Fruit fly (Drosophila melanogaster) whole organism, adult: ENCODE measurements around the gene CG16984.

ENCODE experiments used
- CG11617 ChIP-seq: fragments of 200-800 bp; sonication (Bioruptor generic); optimal IDR thresholded peaks from 2 replicates; lab custom pipeline; 2017; ENCODE audit warnings: mild to moderate bottlenecking, missing biosample characterization, missing genetic modification reagents, missing genetic modification characterization
- CG7101 ChIP-seq: fragments of 200-800 bp; sonication (Bioruptor generic); optimal IDR thresholded peaks from 2 replicates; lab custom pipeline; 2018; ENCODE audit warnings: missing biosample characterization, mild to moderate bottlenecking, missing genetic modification characterization, moderate library complexity
- Crg-1 ChIP-seq: fragments of 200-800 bp; sonication (Bioruptor generic); optimal IDR thresholded peaks from 2 replicates; lab custom pipeline; 2016; ENCODE audit warnings: missing biosample characterization, missing genetic modification characterization
- tj ChIP-seq: fragments of 200-800 bp; sonication (Bioruptor generic); optimal IDR thresholded peaks from 3 replicates; lab custom pipeline; 2017; ENCODE audit warnings: missing biosample characterization, mild to moderate bottlenecking, missing genetic modification characterization, moderate library complexity
- toe ChIP-seq: fragments of 200-800 bp; sonication (Bioruptor generic); optimal IDR thresholded peaks from 2 replicates; lab custom pipeline; 2016; ENCODE audit warnings: missing biosample characterization, missing genetic modification characterization

- TF ChIP-seq toe (GFP tag; lab: Kevin White, UChicago), result no peak
- TF ChIP-seq CG7101 (tag; lab: Kevin White, UChicago), result no peak
- no peak for TF ChIP-seq Crg-1
- peak; percentile 63 for TF ChIP-seq tj
- no peak for TF ChIP-seq CG11617 (GFP tag; lab: Kevin White, UChicago)
Observed at dm6 chr3L:2636023-2636968, 40.7 kb downstream of the CG16984 start.
